Worm (Caenorhabditis elegans): ENCODE measurements around the gene T10B5.7.

Gene T10B5.7

DNA sequence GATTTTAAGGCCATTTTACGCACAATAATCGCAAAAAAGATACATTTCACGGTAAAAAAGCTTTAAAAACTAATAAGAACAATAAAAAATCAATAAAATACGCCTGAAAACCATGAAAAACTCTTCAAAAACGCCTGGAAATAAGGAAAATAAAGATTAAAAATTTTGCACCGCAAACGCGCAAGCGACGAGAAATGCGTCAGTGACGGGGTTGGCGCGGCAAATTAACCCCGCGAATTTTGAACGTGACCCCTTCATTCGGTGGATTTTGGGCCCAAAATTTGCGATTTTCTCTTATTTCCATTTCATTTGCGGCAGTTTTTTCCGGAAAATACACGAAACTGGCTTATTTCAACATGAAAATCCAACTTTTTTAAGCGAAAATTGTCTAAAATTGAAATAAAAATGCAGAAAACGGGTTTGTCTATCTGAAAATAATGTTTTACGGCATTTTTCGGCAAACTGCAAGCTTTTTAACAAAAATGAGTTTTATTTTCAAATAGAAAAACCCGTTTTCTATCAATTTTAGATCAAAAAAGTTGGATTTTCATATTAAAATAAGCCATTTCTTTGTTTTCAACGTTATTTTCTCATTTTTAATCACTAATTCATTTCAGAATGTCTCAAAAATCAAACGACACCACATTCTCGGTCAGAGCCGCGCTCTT is 22.7 kb downstream of the T10B5.7 start, which contains the start of gene knl-3:
Gene knl-3 (plus strand): TSS at position 618 of the 668 bp plus-strand sequence.
- TF ChIP-seq ceh-13 (GFP tag; optimal IDR thresholded peaks at IDR 0.05): no peak
- no peak for TF ChIP-seq B0310.2 (tag; optimal IDR thresholded peaks at IDR 0.05)
- TF ChIP-seq scrt-1 (GFP tag; IDR thresholded peaks at IDR 0.05): peak; percentile 70; the same call in 1 of the 2 replicates
- TF ChIP-seq flt-1 (GFP tag; IDR thresholded peaks at IDR 0.05): peak; percentile 51; the same call in 1 of the 2 replicates
- TF ChIP-seq tra-4 (tag; optimal IDR thresholded peaks at IDR 0.05): peak; percentile 29
- no peak for TF ChIP-seq aly-1 (tag; optimal IDR thresholded peaks at IDR 0.05)
- TF ChIP-seq F13C5.2 (tag; optimal IDR thresholded peaks at IDR 0.05): peak; percentile 80
- TF ChIP-seq tbx-11 (GFP tag; IDR thresholded peaks at IDR 0.05): peak; percentile 65; the same call in 1 of the 2 replicates
- peak; percentile 51; the same call in 1 of the 2 replicates for TF ChIP-seq tbx-37 (GFP tag; conservative IDR thresholded peaks at IDR 0.05)
- TF ChIP-seq ceh-36 (tag; optimal IDR thresholded peaks at IDR 0.05): peak; percentile 80
- no peak for TF ChIP-seq ets-7 (tag; optimal IDR thresholded peaks at IDR 0.05)
- no peak for TF ChIP-seq sea-1 (GFP tag; conservative IDR thresholded peaks at IDR 0.05)
- peak; percentile 51 for TF ChIP-seq hmg-4 (GFP tag; optimal IDR thresholded peaks at IDR 0.05)
- TF ChIP-seq hnd-1 (tag; optimal IDR thresholded peaks at IDR 0.05): peak; percentile 32
- TF ChIP-seq pes-1 (GFP tag; IDR thresholded peaks at IDR 0.05): peak; percentile 79
- TF ChIP-seq hmbx-1 (tag; optimal IDR thresholded peaks at IDR 0.05): peak; percentile 11
- TF ChIP-seq ama-1 (optimal IDR thresholded peaks at IDR 0.05): no peak

DNA sequence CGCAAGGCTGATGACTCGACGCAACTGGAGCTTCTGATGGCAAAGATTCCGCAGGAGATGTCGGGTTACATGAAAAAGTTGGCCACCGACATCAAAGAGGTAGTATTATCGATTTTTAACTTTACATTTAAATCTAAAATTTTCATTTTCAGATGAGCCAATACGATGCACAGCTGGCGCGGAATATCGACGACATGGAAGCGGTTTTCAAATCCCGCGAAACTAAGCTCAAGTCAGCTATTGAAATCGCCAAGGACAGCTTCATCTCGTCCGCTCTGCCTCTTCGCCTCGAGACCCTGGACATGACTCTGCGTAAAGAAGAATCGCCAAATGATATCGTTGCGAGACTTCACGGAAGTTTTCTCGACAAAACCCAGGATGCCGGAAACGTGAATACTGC is 23.7 kb downstream of the T10B5.7 start, which contains the start of gene T10B5.3:
Gene T10B5.3 (minus strand): TSS at position 101 of the 400 bp plus-strand sequence.
- TF ChIP-seq ama-1 (optimal IDR thresholded peaks at IDR 0.05) (no peak), ceh-13 (GFP tag; optimal IDR thresholded peaks at IDR 0.05) (no peak), ceh-36 (tag; optimal IDR thresholded peaks at IDR 0.05) (no peak), aly-1 (tag; optimal IDR thresholded peaks at IDR 0.05) (no peak)

DNA sequence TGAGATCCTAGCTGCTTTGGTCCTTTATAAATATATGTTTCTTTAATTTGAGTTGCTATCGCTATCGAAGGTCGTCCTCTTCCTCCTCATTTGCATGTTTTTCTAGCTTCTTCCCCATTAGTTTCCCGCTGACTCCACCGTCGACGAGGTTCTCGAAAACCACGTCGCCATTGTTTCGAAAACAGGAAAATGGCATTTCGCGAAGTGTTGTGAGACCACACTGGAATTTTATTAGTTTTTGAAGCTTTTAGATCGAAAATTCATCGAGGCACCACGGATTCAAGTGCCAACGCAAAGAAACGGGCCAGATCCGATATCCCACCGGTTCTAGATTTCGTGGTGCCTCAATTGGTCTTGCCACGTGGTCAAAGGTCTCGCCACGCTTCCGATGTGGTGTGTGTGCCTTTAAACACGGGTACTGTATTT is 24.5 kb downstream of the T10B5.7 start:
- TF ChIP-seq tbx-11 (GFP tag; IDR thresholded peaks at IDR 0.05) (no peak), ama-1 (optimal IDR thresholded peaks at IDR 0.05) (peak; percentile 7), tra-4 (tag; optimal IDR thresholded peaks at IDR 0.05) (peak; percentile 11)

DNA sequence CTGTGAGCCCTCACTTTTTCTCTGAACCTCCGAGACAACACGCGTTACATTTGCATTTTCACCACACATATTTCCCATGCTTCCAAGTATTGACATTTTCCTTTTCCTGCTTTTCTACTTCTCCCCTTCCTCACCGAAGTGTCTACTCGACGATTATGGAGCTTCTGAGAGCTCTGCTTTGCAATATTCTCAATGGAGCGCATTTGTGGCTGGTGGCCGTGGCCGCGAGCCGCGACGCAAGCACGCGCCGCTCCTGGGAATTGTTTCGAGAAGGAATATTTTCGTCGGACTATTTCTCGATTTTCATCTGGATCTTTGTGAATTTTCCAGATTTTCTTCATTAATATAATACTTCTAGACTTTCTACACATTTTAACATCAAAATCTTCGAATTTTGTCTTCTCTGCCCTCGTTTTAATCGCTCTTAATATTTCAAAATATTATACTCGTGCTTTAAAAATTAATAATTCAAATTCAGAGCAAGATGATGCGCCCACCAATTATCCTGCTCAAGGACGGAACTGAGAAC is 25.8 kb downstream of the T10B5.7 start, which contains the start of the genes T10B5.4 and cct-7:
Gene T10B5.4 (minus strand): TSS at position 40 of the 529 bp plus-strand sequence.
Gene cct-7 (plus strand): TSS at position 479 of the 529 bp plus-strand sequence.
- TF ChIP-seq tra-4 (tag; optimal IDR thresholded peaks at IDR 0.05) (no peak), flt-1 (GFP tag; IDR thresholded peaks at IDR 0.05) (peak; percentile 36; the same call in 1 of the 2 replicates), pes-1 (GFP tag; IDR thresholded peaks at IDR 0.05) (peak; percentile 43; the same call in 1 of the 2 replicates), tbx-37 (GFP tag; conservative IDR thresholded peaks at IDR 0.05) (peak; percentile 54; the same call in 1 of the 2 replicates), hmg-4 (GFP tag; optimal IDR thresholded peaks at IDR 0.05) (peak; percentile 54), ets-7 (tag; optimal IDR thresholded peaks at IDR 0.05) (peak; percentile 16), scrt-1 (GFP tag; IDR thresholded peaks at IDR 0.05) (no peak), sea-1 (GFP tag; conservative IDR thresholded peaks at IDR 0.05) (peak; percentile 55; the same call in 1 of the 2 replicates), F13C5.2 (tag; optimal IDR thresholded peaks at IDR 0.05) (peak; percentile 59), ceh-36 (tag; optimal IDR thresholded peaks at IDR 0.05) (no peak)

DNA sequence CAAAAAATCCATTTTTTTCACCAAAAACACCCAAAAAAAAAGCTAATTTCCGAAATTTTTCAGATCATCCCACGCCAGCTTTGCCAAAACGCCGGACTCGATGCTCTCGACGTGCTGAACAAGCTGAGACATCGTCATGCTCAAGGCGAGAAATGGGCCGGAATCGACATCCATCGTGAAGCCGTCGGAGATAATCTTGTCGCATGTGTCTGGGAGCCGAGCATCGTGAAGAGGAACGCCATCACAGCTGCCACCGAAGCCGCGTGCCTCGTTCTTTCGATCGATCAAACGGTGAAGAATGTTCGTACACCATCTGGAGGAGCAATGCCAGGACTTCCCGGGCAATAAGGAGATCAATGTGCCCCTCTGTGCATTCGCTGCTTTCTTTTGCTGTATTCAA is 28.8 kb downstream of the T10B5.7 start:
- TF ChIP-seq ama-1 (optimal IDR thresholded peaks at IDR 0.05) (no peak), sea-1 (GFP tag; conservative IDR thresholded peaks at IDR 0.05) (no peak), flt-1 (GFP tag; IDR thresholded peaks at IDR 0.05) (no peak), ceh-13 (GFP tag; optimal IDR thresholded peaks at IDR 0.05) (no peak), tra-4 (tag; optimal IDR thresholded peaks at IDR 0.05) (no peak), aly-1 (tag; optimal IDR thresholded peaks at IDR 0.05) (no peak), scrt-1 (GFP tag; IDR thresholded peaks at IDR 0.05) (no peak), hmbx-1 (tag; optimal IDR thresholded peaks at IDR 0.05) (no peak), tbx-37 (GFP tag; conservative IDR thresholded peaks at IDR 0.05) (no peak), ceh-36 (tag; optimal IDR thresholded peaks at IDR 0.05) (no peak), hmg-4 (GFP tag; optimal IDR thresholded peaks at IDR 0.05) (no peak), tbx-11 (GFP tag; IDR thresholded peaks at IDR 0.05) (no peak), pes-1 (GFP tag; IDR thresholded peaks at IDR 0.05) (no peak), hnd-1 (tag; optimal IDR thresholded peaks at IDR 0.05) (no peak), B0310.2 (tag; optimal IDR thresholded peaks at IDR 0.05) (no peak), ets-7 (tag; optimal IDR thresholded peaks at IDR 0.05) (no peak), F13C5.2 (tag; optimal IDR thresholded peaks at IDR 0.05) (no peak)

DNA sequence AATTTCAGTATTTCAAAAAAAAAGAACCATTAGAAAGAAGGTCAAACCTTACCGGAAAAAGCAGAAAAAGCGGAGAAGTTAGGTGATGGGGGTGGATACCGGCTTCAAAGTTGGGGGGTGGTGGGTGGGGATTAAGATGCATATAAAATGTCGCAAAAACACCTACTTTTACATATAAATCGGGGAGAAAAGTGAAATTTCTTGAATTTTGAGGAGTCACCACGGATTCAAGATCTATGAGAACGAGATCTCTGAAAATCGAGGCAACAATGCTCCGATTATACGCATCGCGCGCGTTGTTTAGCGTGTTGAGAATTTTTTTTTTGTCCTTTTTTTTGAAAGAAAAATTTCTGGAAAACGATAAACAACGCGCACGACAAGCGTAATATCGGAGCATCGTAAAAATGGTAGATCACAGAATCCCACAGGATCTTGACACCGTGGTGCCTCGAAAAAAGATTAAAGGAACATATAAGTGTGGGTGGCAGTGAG is 29.5 kb downstream of the T10B5.7 start:
- TF ChIP-seq hmg-4 (GFP tag; optimal IDR thresholded peaks at IDR 0.05): no peak
- peak; percentile 34 for TF ChIP-seq ceh-36 (tag; optimal IDR thresholded peaks at IDR 0.05)
- TF ChIP-seq F13C5.2 (tag; optimal IDR thresholded peaks at IDR 0.05): no peak
- no peak for TF ChIP-seq aly-1 (tag; optimal IDR thresholded peaks at IDR 0.05)
- no peak for TF ChIP-seq ets-7 (tag; optimal IDR thresholded peaks at IDR 0.05)
- no peak for TF ChIP-seq tbx-11 (GFP tag; IDR thresholded peaks at IDR 0.05)
- TF ChIP-seq ceh-13 (GFP tag; optimal IDR thresholded peaks at IDR 0.05): peak; percentile 17
- no peak for TF ChIP-seq scrt-1 (GFP tag; IDR thresholded peaks at IDR 0.05)
- peak; percentile 72 for TF ChIP-seq B0310.2 (tag; optimal IDR thresholded peaks at IDR 0.05)
- TF ChIP-seq hmbx-1 (tag; optimal IDR thresholded peaks at IDR 0.05): peak; percentile 38
- no peak for TF ChIP-seq hnd-1 (tag; optimal IDR thresholded peaks at IDR 0.05)
- peak; percentile 15 for TF ChIP-seq tra-4 (tag; optimal IDR thresholded peaks at IDR 0.05)
- peak; percentile 25; the same call in 1 of the 2 replicates for TF ChIP-seq sea-1 (GFP tag; conservative IDR thresholded peaks at IDR 0.05)
- peak; percentile 58; the same call in 1 of the 2 replicates for TF ChIP-seq pes-1 (GFP tag; IDR thresholded peaks at IDR 0.05)
- no peak for TF ChIP-seq flt-1 (GFP tag; IDR thresholded peaks at IDR 0.05)
- TF ChIP-seq ama-1 (optimal IDR thresholded peaks at IDR 0.05): peak; percentile 61
- no peak for TF ChIP-seq tbx-37 (GFP tag; conservative IDR thresholded peaks at IDR 0.05)

Measured in whole organism, early embryonic.